Fruit fly (Drosophila melanogaster) whole organism, pupa: ENCODE measurements around the gene CG9166.

Experiments
- CG32121 ChIP-seq: fragments of 200-800 bp; sonication (Bioruptor generic); IDR thresholded peaks from 2 replicates; pipeline ENCODE4 v1.3.6; 2022; ENCODE audit warnings: missing biosample characterization, missing genetic modification characterization
- CG8301 ChIP-seq: fragments of 200-800 bp; sonication (Bioruptor generic); optimal IDR thresholded peaks from 2 replicates; lab custom pipeline; 2018; ENCODE audit warnings: missing biosample characterization, mild to moderate bottlenecking, missing genetic modification characterization
- CG9948 ChIP-seq: fragments of 200-800 bp; sonication (Bioruptor generic); optimal IDR thresholded peaks from 2 replicates; lab custom pipeline; 2018; ENCODE audit warnings: missing biosample characterization, mild to moderate bottlenecking, missing genetic modification characterization, moderate library complexity
- EcR ChIP-seq: fragments of 200-800 bp; sonication (Bioruptor generic); optimal IDR thresholded peaks from 3 replicates; lab custom pipeline; 2019; ENCODE audit warnings: missing biosample characterization, missing genetic modification characterization, mild to moderate bottlenecking, moderate library complexity, missing genetic modification reagents
- rn ChIP-seq: fragments of 200-800 bp; sonication (Bioruptor generic); IDR thresholded peaks from 2 replicates; pipeline ENCODE4 v1.3.6; 2022; ENCODE audit warnings: missing biosample characterization, missing genetic modification characterization

dm6 chr3L:1368201-1368617 is 17.3 kb downstream of the CG9166 start:
- TF ChIP-seq EcR (GFP tag; lab: Kevin White, UChicago) (no peak), CG32121 (GFP tag; lab: Robert Waterston, UW) (peak; percentile 25; the same call in 1 of the 2 replicates), rn (GFP tag; lab: Robert Waterston, UW) (peak; percentile 53; the same call in 1 of the 2 replicates), CG9948 (tag; lab: Kevin White, UChicago) (peak; percentile 42), CG8301 (peak; percentile 11)
